Worm (Caenorhabditis elegans) whole organism, L3 larva: ENCODE data around the gene Y37E11B.7.

ENCODE experiments used
- ama-1 ChIP-seq: fragments of 150-350 bp; optimal IDR thresholded peaks from 2 replicates; lab custom pipeline; 2018
- ceh-16 ChIP-seq: sonication (generic microtip); optimal IDR thresholded peaks from 2 replicates; lab custom pipeline; 2017; ENCODE audit warnings: missing biosample characterization, missing genetic modification characterization
- ceh-28 ChIP-seq: fragments of 150-350 bp; optimal IDR thresholded peaks from 2 replicates; lab custom pipeline; 2014; ENCODE audit warnings: missing biosample characterization, missing genetic modification reagents, missing genetic modification characterization
- ceh-82 ChIP-seq: fragments of 150-350 bp; optimal IDR thresholded peaks from 2 replicates; lab custom pipeline; 2014; ENCODE audit warnings: missing biosample characterization, missing genetic modification characterization
- ceh-9 ChIP-seq: sonication (generic microtip); optimal IDR thresholded peaks from 2 replicates; lab custom pipeline; 2018; ENCODE audit warnings: missing biosample characterization, missing genetic modification characterization
- daf-12 ChIP-seq: fragments of 150-350 bp; optimal IDR thresholded peaks from 2 replicates; lab custom pipeline; 2014; ENCODE audit warnings: missing biosample characterization, missing genetic modification reagents, missing genetic modification characterization
- egl-27 ChIP-seq: sonication (generic microtip); optimal IDR thresholded peaks from 4 replicates; lab custom pipeline; 2017; ENCODE audit warnings: missing biosample characterization, missing genetic modification reagents, missing genetic modification characterization
- egl-5 ChIP-seq: fragments of 150-350 bp; optimal IDR thresholded peaks from 2 replicates; lab custom pipeline; 2017; ENCODE audit warnings: missing biosample characterization, missing genetic modification reagents, missing genetic modification characterization, inconsistent platforms
- elt-2 ChIP-seq: sonication (generic microtip); optimal IDR thresholded peaks from 2 replicates; lab custom pipeline; 2016; ENCODE audit warnings: missing genetic modification reagents, mild to moderate bottlenecking, missing genetic modification characterization, missing compliant biosample characterization
- elt-3 ChIP-seq, 3 experiments: fragments of 150-350 bp in 1 of 3; sonication (generic microtip) in 2 of 3; optimal IDR thresholded peaks; 2 replicates in 2 of 3; 4 replicates in 1 of 3; lab custom pipeline; 2014 to 2017; ENCODE audit warnings: missing biosample characterization in 3 of 3, missing genetic modification characterization in 3 of 3
- fkh-2 ChIP-seq: fragments of 150-350 bp; optimal IDR thresholded peaks from 2 replicates; lab custom pipeline; 2014; ENCODE audit warnings: missing biosample characterization, missing genetic modification reagents, missing genetic modification characterization
- hmg-11 ChIP-seq: sonication (generic microtip); optimal IDR thresholded peaks from 2 replicates; lab custom pipeline; 2016; ENCODE audit warnings: missing genetic modification characterization, missing compliant biosample characterization
- jun-1 ChIP-seq: fragments of 150-350 bp; optimal IDR thresholded peaks from 2 replicates; lab custom pipeline; 2014; ENCODE audit warnings: missing biosample characterization, missing genetic modification reagents, missing genetic modification characterization
- lin-15B ChIP-seq: fragments of 150-350 bp; optimal IDR thresholded peaks from 2 replicates; lab custom pipeline; 2014; ENCODE audit warnings: missing biosample characterization, missing genetic modification characterization
- lin-39 ChIP-seq: fragments of 150-350 bp; optimal IDR thresholded peaks from 2 replicates; lab custom pipeline; 2018; ENCODE audit warnings: missing biosample characterization, missing genetic modification reagents, missing genetic modification characterization
- lsy-12 ChIP-seq: sonication (generic microtip); optimal IDR thresholded peaks from 2 replicates; lab custom pipeline; 2016; ENCODE audit warnings: mild to moderate bottlenecking, missing genetic modification characterization, missing compliant biosample characterization
- mdl-1 ChIP-seq: fragments of 150-350 bp; optimal IDR thresholded peaks from 2 replicates; lab custom pipeline; 2014; ENCODE audit warnings: missing biosample characterization, missing genetic modification characterization
- mml-1 ChIP-seq: fragments of 150-350 bp; sonication (generic microtip); optimal IDR thresholded peaks from 3 replicates; lab custom pipeline; 2014; ENCODE audit warnings: missing biosample characterization, missing genetic modification characterization
- nhr-11 ChIP-seq: fragments of 150-350 bp; optimal IDR thresholded peaks from 2 replicates; lab custom pipeline; 2014; ENCODE audit warnings: missing biosample characterization, missing genetic modification characterization
- nhr-23 ChIP-seq: fragments of 150-350 bp; optimal IDR thresholded peaks from 2 replicates; lab custom pipeline; 2014; ENCODE audit warnings: missing biosample characterization, missing genetic modification reagents, missing genetic modification characterization
- nhr-237 ChIP-seq: fragments of 150-350 bp; optimal IDR thresholded peaks from 2 replicates; lab custom pipeline; 2014; ENCODE audit warnings: missing biosample characterization, missing genetic modification characterization
- nhr-25 ChIP-seq: sonication (generic microtip); optimal IDR thresholded peaks from 2 replicates; lab custom pipeline; 2017; ENCODE audit warnings: missing biosample characterization, missing genetic modification characterization
- nhr-28 ChIP-seq: fragments of 150-350 bp; optimal IDR thresholded peaks from 2 replicates; lab custom pipeline; 2014; ENCODE audit warnings: missing biosample characterization, missing genetic modification characterization
- nhr-43 ChIP-seq: sonication (generic microtip); optimal IDR thresholded peaks from 2 replicates; lab custom pipeline; 2016; ENCODE audit warnings: mild to moderate bottlenecking, missing genetic modification characterization, missing compliant biosample characterization; ENCODE audit not compliant: poor library complexity, severe bottlenecking
- nhr-67 ChIP-seq: fragments of 150-350 bp; optimal IDR thresholded peaks from 2 replicates; lab custom pipeline; 2014; ENCODE audit warnings: missing biosample characterization, missing genetic modification characterization
- nhr-76 ChIP-seq: fragments of 150-350 bp; sonication (generic microtip); optimal IDR thresholded peaks from 5 replicates; lab custom pipeline; 2014; ENCODE audit warnings: missing biosample characterization, missing genetic modification characterization
- nhr-77 ChIP-seq: fragments of 150-350 bp; optimal IDR thresholded peaks from 2 replicates; lab custom pipeline; 2014; ENCODE audit warnings: missing biosample characterization, missing genetic modification characterization
- pha-4 ChIP-seq: fragments of 150-350 bp; optimal IDR thresholded peaks from 2 replicates; lab custom pipeline; 2014; ENCODE audit warnings: missing biosample characterization, missing genetic modification reagents, missing genetic modification characterization
- pqm-1 ChIP-seq: fragments of 150-350 bp; optimal IDR thresholded peaks from 2 replicates; lab custom pipeline; 2017; ENCODE audit warnings: missing biosample characterization, missing genetic modification characterization, inconsistent platforms
- sea-2 ChIP-seq: fragments of 150-350 bp; sonication (generic microtip); optimal IDR thresholded peaks from 4 replicates; lab custom pipeline; 2014; ENCODE audit warnings: missing biosample characterization, missing genetic modification reagents, missing genetic modification characterization
- snpc-4 ChIP-seq: fragments of 150-350 bp; optimal IDR thresholded peaks from 2 replicates; lab custom pipeline; 2014; ENCODE audit warnings: missing biosample characterization, missing genetic modification characterization
- tbx-2 ChIP-seq: sonication (generic microtip); optimal IDR thresholded peaks from 2 replicates; lab custom pipeline; 2016; ENCODE audit warnings: mild to moderate bottlenecking, missing genetic modification characterization, missing compliant biosample characterization
- unc-39 ChIP-seq: sonication (generic microtip); optimal IDR thresholded peaks from 4 replicates; lab custom pipeline; 2017; ENCODE audit warnings: missing biosample characterization, missing genetic modification characterization
- unc-62 ChIP-seq: fragments of 150-350 bp; sonication (generic microtip); optimal IDR thresholded peaks from 4 replicates; lab custom pipeline; 2014; ENCODE audit warnings: missing biosample characterization, missing genetic modification reagents, missing genetic modification characterization
- ztf-11 ChIP-seq: fragments of 150-350 bp; optimal IDR thresholded peaks from 2 replicates; lab custom pipeline; 2014; ENCODE audit warnings: missing biosample characterization, missing genetic modification characterization
- ztf-4 ChIP-seq: fragments of 150-350 bp; optimal IDR thresholded peaks from 2 replicates; lab custom pipeline; 2014; ENCODE audit warnings: missing biosample characterization, missing genetic modification characterization

Gene Y37E11B.7

ce11 chrIV:3601846-3602245 is 1.9 kb upstream of the Y37E11B.7 start:
- no peak for TF ChIP-seq ceh-82
- no peak for TF ChIP-seq egl-27 (tag; lab: Kevin White, UChicago)
- TF ChIP-seq nhr-76 (tag; lab: Kevin White, UChicago): no peak
- no peak for TF ChIP-seq ceh-28
- no peak for TF ChIP-seq ztf-11 (tag; lab: Kevin White, UChicago)
- no peak for TF ChIP-seq nhr-43
- TF ChIP-seq snpc-4: no peak
- TF ChIP-seq elt-2 (tag; lab: Kevin White, UChicago): no peak
- TF ChIP-seq pqm-1 (tag; lab: Kevin White, UChicago): no peak
- TF ChIP-seq elt-3 (tag; optimal IDR thresholded peaks at IDR 0.05; lab: Kevin White, UChicago): no peak
- TF ChIP-seq nhr-11 (tag; lab: Kevin White, UChicago): no peak
- no peak for TF ChIP-seq tbx-2
- TF ChIP-seq nhr-25 (tag; lab: Kevin White, UChicago): no peak
- no peak for TF ChIP-seq nhr-28 (tag; lab: Kevin White, UChicago)
- no peak for TF ChIP-seq nhr-237 (tag; lab: Kevin White, UChicago)
- no peak for TF ChIP-seq lsy-12 (tag; lab: Kevin White, UChicago)

- TF ChIP-seq pha-4 (tag; lab: Kevin White, UChicago): peak; percentile 2
- TF ChIP-seq lin-15B (tag; lab: Kevin White, UChicago): peak; percentile 42
- TF ChIP-seq nhr-237 (tag; lab: Kevin White, UChicago): no peak
- no peak for TF ChIP-seq egl-5 (tag; lab: Kevin White, UChicago)
- no peak for TF ChIP-seq nhr-76 (tag; lab: Kevin White, UChicago)
- no peak for TF ChIP-seq ceh-28
- TF ChIP-seq nhr-23 (tag; lab: Kevin White, UChicago): no peak
- no peak for TF ChIP-seq nhr-11 (tag; lab: Kevin White, UChicago)
- TF ChIP-seq mml-1 (tag; lab: Kevin White, UChicago): no peak
- TF ChIP-seq daf-12 (tag; lab: Kevin White, UChicago): no peak
- no peak for TF ChIP-seq lin-39 (tag; lab: Kevin White, UChicago)
- TF ChIP-seq nhr-25 (tag; lab: Kevin White, UChicago): peak; percentile 22
Observed at ce11 chrIV:3599126-3599525, 838 bp downstream of the Y37E11B.7 start, which contains the start of gene Y37E11B.6. Gene Y37E11B.6 (minus strand): TSS chrIV:3599306.

- TF ChIP-seq nhr-77 (tag; lab: Kevin White, UChicago) (no peak), ceh-9 (tag; lab: Kevin White, UChicago) (no peak), unc-39 (tag; lab: Kevin White, UChicago) (no peak), tbx-2 (no peak), ceh-82 (no peak), jun-1 (no peak), nhr-76 (tag; lab: Kevin White, UChicago) (no peak)
Observed at ce11 chrIV:3598452-3598851, 1.5 kb downstream of the Y37E11B.7 start, which contains the start of gene Y37E11B.5. Gene Y37E11B.5 (minus strand): TSS chrIV:3598552.

- no peak for TF ChIP-seq ceh-16 (tag; lab: Kevin White, UChicago)
Observed at ce11 chrIV:3597356-3597755, 2.6 kb downstream of the Y37E11B.7 start.

ce11 chrIV:3593513-3593912 is 6.5 kb downstream of the Y37E11B.7 start, which contains the start of gene taf-2:
Gene taf-2 (minus strand): TSS chrIV:3593613.
- TF ChIP-seq sea-2 (no peak), nhr-67 (tag; lab: Kevin White, UChicago) (no peak), ceh-16 (tag; lab: Kevin White, UChicago) (no peak), unc-39 (tag; lab: Kevin White, UChicago) (no peak), unc-62 (no peak), fkh-2 (tag; lab: Kevin White, UChicago) (no peak), ama-1 (lab: Kevin White, UChicago) (no peak), egl-5 (tag; lab: Kevin White, UChicago) (no peak), nhr-11 (tag; lab: Kevin White, UChicago) (no peak), mdl-1 (no peak), nhr-28 (tag; lab: Kevin White, UChicago) (no peak), lin-39 (tag; lab: Kevin White, UChicago) (no peak), pha-4 (tag; lab: Kevin White, UChicago) (no peak), hmg-11 (no peak), nhr-43 (no peak), jun-1 (no peak), ceh-82 (no peak), mml-1 (tag; lab: Kevin White, UChicago) (no peak), pqm-1 (tag; lab: Kevin White, UChicago) (no peak), ztf-4 (tag; lab: Kevin White, UChicago) (no peak)
